Worm (Caenorhabditis elegans) whole organism, mixed stage, embryonic: ENCODE data around the gene acs-21.
"Not testable (repeated sequence)": the region's sequence is repeated elsewhere in the genome, so short reads cannot be mapped to it uniquely, and the experiment has no call there.

Experiments
- M03D4.4 ChIP-seq: sonication (generic microtip); optimal IDR thresholded peaks from 2 replicates; lab custom pipeline; 2017; ENCODE audit warnings: mild to moderate bottlenecking, missing genetic modification characterization, missing compliant biosample characterization
- blmp-1 ChIP-seq: fragments of 150-350 bp; optimal IDR thresholded peaks from 2 replicates; lab custom pipeline; 2014; ENCODE audit warnings: missing biosample characterization, missing genetic modification characterization
- ceh-83 ChIP-seq: fragments of 200-800 bp; sonication (Bioruptor generic); optimal IDR thresholded peaks from 2 replicates; lab custom pipeline; 2018; ENCODE audit warnings: mild to moderate bottlenecking, missing genetic modification characterization, missing compliant biosample characterization
- cnd-1 ChIP-seq: fragments of 200-800 bp; sonication (Bioruptor generic); optimal IDR thresholded peaks from 2 replicates; lab custom pipeline; 2018; ENCODE audit warnings: mild to moderate bottlenecking, missing genetic modification characterization, missing compliant biosample characterization
- elt-1 ChIP-seq: sonication (generic microtip); optimal IDR thresholded peaks from 2 replicates; lab custom pipeline; 2017; ENCODE audit warnings: missing genetic modification characterization, mild to moderate bottlenecking, missing compliant biosample characterization, antibody characterized with exemption, moderate library complexity, borderline replicate concordance; ENCODE audit not compliant: insufficient read depth
- elt-3 ChIP-seq: fragments of 150-350 bp; optimal IDR thresholded peaks from 2 replicates; lab custom pipeline; 2014; ENCODE audit warnings: missing biosample characterization, missing genetic modification characterization
- hlh-1 ChIP-seq: fragments of 150-350 bp; optimal IDR thresholded peaks from 2 replicates; lab custom pipeline; 2014; ENCODE audit warnings: missing biosample characterization, missing genetic modification reagents, missing genetic modification characterization
- lin-13 ChIP-seq: fragments of 150-350 bp; optimal IDR thresholded peaks from 2 replicates; lab custom pipeline; 2014; ENCODE audit warnings: missing biosample characterization, missing genetic modification characterization
- lin-32 ChIP-seq: fragments of 200-800 bp; sonication (Bioruptor generic); optimal IDR thresholded peaks from 2 replicates; lab custom pipeline; 2018; ENCODE audit warnings: mild to moderate bottlenecking, missing genetic modification characterization, missing compliant biosample characterization
- lsy-2 ChIP-seq: fragments of 150-350 bp; optimal IDR thresholded peaks from 2 replicates; lab custom pipeline; 2014; ENCODE audit warnings: missing biosample characterization, missing genetic modification characterization
- mab-5 ChIP-seq: fragments of 150-350 bp; optimal IDR thresholded peaks from 2 replicates; lab custom pipeline; 2014; ENCODE audit warnings: missing biosample characterization, missing genetic modification characterization
- mls-2 ChIP-seq: sonication (generic microtip); optimal IDR thresholded peaks from 2 replicates; lab custom pipeline; 2016; ENCODE audit warnings: mild to moderate bottlenecking, missing genetic modification characterization, moderate library complexity, missing compliant biosample characterization
- nhr-12 ChIP-seq: fragments of 150-350 bp; optimal IDR thresholded peaks from 2 replicates; lab custom pipeline; 2014; ENCODE audit warnings: missing biosample characterization, missing genetic modification characterization
- nhr-2 ChIP-seq: fragments of 150-350 bp; optimal IDR thresholded peaks from 2 replicates; lab custom pipeline; 2014; ENCODE audit warnings: missing biosample characterization, missing genetic modification characterization
- nhr-237 ChIP-seq: fragments of 150-350 bp; optimal IDR thresholded peaks from 2 replicates; lab custom pipeline; 2014; ENCODE audit warnings: missing biosample characterization, missing genetic modification characterization
- nhr-76 ChIP-seq: sonication (generic microtip); optimal IDR thresholded peaks from 2 replicates; lab custom pipeline; 2017; ENCODE audit warnings: missing biosample characterization, missing genetic modification characterization
- pha-4 ChIP-seq: fragments of 150-350 bp; optimal IDR thresholded peaks from 2 replicates; lab custom pipeline; 2018; ENCODE audit warnings: missing biosample characterization, missing genetic modification reagents, missing genetic modification characterization
- snpc-4 ChIP-seq: fragments of 150-350 bp; optimal IDR thresholded peaks from 2 replicates; lab custom pipeline; 2014; ENCODE audit warnings: missing biosample characterization, missing genetic modification characterization
- sptf-1 ChIP-seq: sonication (generic microtip); optimal IDR thresholded peaks from 2 replicates; lab custom pipeline; 2017; ENCODE audit warnings: mild to moderate bottlenecking, missing genetic modification characterization, moderate library complexity, missing compliant biosample characterization
- tbx-8 ChIP-seq: fragments of 200-800 bp; sonication (Bioruptor generic); optimal IDR thresholded peaks from 2 replicates; lab custom pipeline; 2018; ENCODE audit warnings: mild to moderate bottlenecking, missing genetic modification characterization, moderate library complexity, missing compliant biosample characterization
- unc-120 ChIP-seq: sonication (generic microtip); optimal IDR thresholded peaks from 2 replicates; lab custom pipeline; 2017; ENCODE audit warnings: missing genetic modification characterization, missing compliant biosample characterization; ENCODE audit not compliant: poor library complexity, severe bottlenecking
- unc-39 ChIP-seq: fragments of 150-350 bp; optimal IDR thresholded peaks from 2 replicates; lab custom pipeline; 2014; ENCODE audit warnings: missing biosample characterization, missing genetic modification characterization
- unc-62 ChIP-seq: fragments of 150-350 bp; optimal IDR thresholded peaks from 2 replicates; lab custom pipeline; 2014; ENCODE audit warnings: missing biosample characterization, missing genetic modification reagents, missing genetic modification characterization
- zip-8 ChIP-seq: fragments of 150-350 bp; optimal IDR thresholded peaks from 2 replicates; lab custom pipeline; 2014; ENCODE audit warnings: missing biosample characterization, missing genetic modification characterization
- ztf-11 ChIP-seq: fragments of 150-350 bp; optimal IDR thresholded peaks from 2 replicates; lab custom pipeline; 2014; ENCODE audit warnings: missing biosample characterization, missing genetic modification characterization

The acs-21 gene

ce11 chrV:3086260-3086659, 2.6 kb upstream of the acs-21 start, which contains the start of gene srt-8:
srt-8 (plus strand) TSS chrV:3086560.
- TF ChIP-seq M03D4.4 (no peak), ztf-11 (tag; lab: Kevin White, UChicago) (no peak), lsy-2 (tag; lab: Kevin White, UChicago) (no peak), snpc-4 (no peak), mls-2 (no peak), nhr-237 (tag; lab: Kevin White, UChicago) (no peak), elt-1 (tag; lab: Kevin White, UChicago) (no peak), unc-120 (tag; lab: Kevin White, UChicago) (no peak), zip-8 (tag; lab: Kevin White, UChicago) (no peak), ceh-83 (GFP tag; lab: Kevin White, UChicago) (no peak)

DNA sequence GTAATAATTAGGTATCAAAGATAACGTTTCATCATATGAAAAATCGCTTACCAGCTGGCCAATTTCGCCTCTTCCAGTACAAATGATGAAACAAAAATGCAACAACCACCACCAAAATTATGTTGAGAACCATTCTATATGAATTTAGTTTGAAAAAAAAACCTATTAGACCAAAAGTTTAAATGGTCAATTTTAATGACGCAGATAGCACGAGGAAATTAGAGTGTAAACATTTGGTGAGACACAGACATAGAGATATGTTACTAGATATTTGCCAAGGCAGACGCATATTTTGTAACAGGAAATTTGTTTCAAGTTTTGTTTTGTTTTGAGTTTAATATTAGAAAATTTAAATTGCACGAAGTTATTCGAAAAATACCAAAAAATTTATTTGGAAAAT, 5.5 kb downstream of the acs-21 start, which contains the start of gene cyp-33C9:
cyp-33C9 (minus strand) TSS at position 211 of the 400 bp plus-strand sequence.
- TF ChIP-seq zip-8 (tag; lab: Kevin White, UChicago) (no peak), ztf-11 (tag; lab: Kevin White, UChicago) (no peak), nhr-76 (tag; lab: Kevin White, UChicago) (no peak), blmp-1 (tag; lab: Kevin White, UChicago) (no peak), nhr-2 (tag; lab: Kevin White, UChicago) (no peak), unc-120 (tag; lab: Kevin White, UChicago) (no peak), unc-39 (tag; lab: Kevin White, UChicago) (no peak), tbx-8 (GFP tag; lab: Kevin White, UChicago) (no peak), hlh-1 (tag; lab: Kevin White, UChicago) (no peak), mab-5 (no peak), ceh-83 (GFP tag; lab: Kevin White, UChicago) (no peak)

DNA sequence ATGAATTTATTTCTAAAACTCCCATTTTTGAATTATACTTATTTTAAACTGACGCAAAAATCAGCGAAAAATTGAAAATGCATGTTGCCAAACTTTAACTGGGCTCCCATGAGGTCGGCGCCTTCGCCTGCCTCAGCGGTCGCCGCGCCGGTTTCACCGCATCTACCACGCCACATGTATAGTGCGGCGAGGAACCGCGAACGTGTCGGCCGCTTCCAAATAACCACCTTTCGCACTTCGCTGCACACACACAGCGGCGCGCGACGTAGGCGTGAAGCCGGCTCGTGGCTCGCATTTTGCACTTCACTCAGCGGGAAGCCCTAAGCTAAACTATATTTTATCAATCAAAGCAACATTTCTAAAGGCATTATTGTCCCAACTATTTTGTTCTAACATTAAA, 11.7 kb downstream of the acs-21 start:
- TF ChIP-seq nhr-2 (tag; lab: Kevin White, UChicago) = no peak
- no peak for TF ChIP-seq zip-8 (tag; lab: Kevin White, UChicago)
- no peak for TF ChIP-seq pha-4 (tag; lab: Kevin White, UChicago)
- TF ChIP-seq lin-13 (tag; lab: Kevin White, UChicago) = no peak
- no peak for TF ChIP-seq ztf-11 (tag; lab: Kevin White, UChicago)

DNA sequence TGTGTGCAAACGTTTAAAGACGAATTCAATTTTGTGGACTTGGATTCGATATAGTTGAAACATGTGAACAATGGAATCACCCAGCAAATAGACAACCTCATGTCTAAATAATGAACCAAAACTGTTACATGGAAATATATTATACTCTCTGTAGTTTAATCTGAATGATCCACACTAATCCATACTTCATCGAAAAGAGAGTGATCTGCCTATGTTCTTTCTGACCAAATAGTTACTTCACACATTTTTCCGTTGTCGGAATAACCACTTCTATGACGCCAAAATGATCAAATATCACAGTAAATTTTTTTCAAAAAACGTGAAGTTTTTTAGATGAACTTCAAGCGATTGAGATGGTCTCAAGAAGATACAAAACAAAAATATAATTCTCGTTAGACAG, 13.2 kb downstream of the acs-21 start, which contains the start of gene Y73C8C.4:
Y73C8C.4 (minus strand) TSS at position 101 of the 400 bp plus-strand sequence.
- TF ChIP-seq unc-62 (GFP tag; lab: Kevin White, UChicago); sptf-1 (tag; lab: Kevin White, UChicago); zip-8 (tag; lab: Kevin White, UChicago): not testable (repeated sequence)

DNA sequence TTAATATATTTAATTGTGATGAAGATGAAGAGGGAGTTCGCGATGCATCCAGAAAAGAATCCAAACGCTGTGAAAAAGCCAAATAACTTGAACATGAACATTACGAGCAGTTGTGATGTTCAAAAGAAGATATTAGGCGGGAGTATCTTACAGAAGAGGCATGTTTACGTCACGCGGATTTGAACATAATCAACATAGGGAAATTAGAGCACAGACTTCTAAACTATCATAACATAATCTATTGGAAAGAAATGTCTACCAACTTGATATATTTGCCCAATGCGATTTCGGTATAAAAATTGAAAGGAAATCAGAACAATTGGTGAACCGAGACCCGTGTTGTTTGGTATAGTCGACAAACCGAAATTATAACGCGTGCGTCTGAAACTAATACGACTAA, 15.3 kb downstream of the acs-21 start, which contains the start of gene str-66:
str-66 (minus strand) TSS at position 101 of the 400 bp plus-strand sequence.
- TF ChIP-seq unc-62 (GFP tag; lab: Kevin White, UChicago) = no peak
- TF ChIP-seq lin-32 = no peak
- no peak for TF ChIP-seq nhr-12 (tag; lab: Kevin White, UChicago)

DNA sequence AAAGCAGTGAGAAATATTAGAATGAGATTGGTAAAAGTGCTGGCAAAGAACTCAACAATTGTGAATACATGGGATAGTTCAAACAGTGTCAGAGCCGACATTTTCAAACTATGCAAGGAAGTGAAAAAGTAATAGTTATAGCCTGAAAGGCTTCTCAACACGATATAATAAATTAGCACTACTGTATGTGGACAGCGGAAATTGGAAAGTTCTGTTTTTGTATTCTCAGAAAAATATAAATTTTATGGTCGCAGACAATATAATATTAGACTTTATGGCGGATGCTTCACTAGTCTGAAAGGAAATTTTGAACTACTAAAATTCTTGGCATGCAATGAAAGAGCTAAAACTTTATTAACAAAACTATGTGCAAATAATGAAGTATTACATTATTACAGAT, 16.9 kb downstream of the acs-21 start, which contains the start of gene str-69:
str-69 (minus strand) TSS at position 101 of the 400 bp plus-strand sequence.
- TF ChIP-seq nhr-12 (tag; lab: Kevin White, UChicago) (no peak), elt-3 (tag; lab: Kevin White, UChicago) (no peak), lsy-2 (tag; lab: Kevin White, UChicago) (no peak), sptf-1 (tag; lab: Kevin White, UChicago) (no peak)
- TF ChIP-seq, all 35 proteins: peak for 0

- TF ChIP-seq hlh-1 (tag; lab: Kevin White, UChicago) (no peak), cnd-1 (tag; lab: Kevin White, UChicago) (no peak), pha-4 (tag; lab: Kevin White, UChicago) (no peak)
Measured at ce11 chrV:3106785-3107184, 17.9 kb downstream of the acs-21 start.
